Fruit fly (Drosophila melanogaster) whole organism, embryonic: ENCODE measurements around the gene LysRS.

Experiments used
- Asciz ChIP-seq: fragments of 200-800 bp; sonication (Bioruptor generic); optimal IDR thresholded peaks from 2 replicates; lab custom pipeline; 2017; ENCODE audit warnings: missing biosample characterization, mild to moderate bottlenecking, missing genetic modification characterization, missing genetic modification reagents
- Atf3 ChIP-seq: fragments of 200-800 bp; sonication (Bioruptor generic); optimal IDR thresholded peaks from 3 replicates; lab custom pipeline; 2016; ENCODE audit warnings: missing biosample characterization, missing genetic modification characterization
- CG10654 ChIP-seq: fragments of 200-800 bp; sonication (Bioruptor generic); optimal IDR thresholded peaks from 2 replicates; lab custom pipeline; 2016; ENCODE audit warnings: missing biosample characterization, missing genetic modification characterization
- CG10979 ChIP-seq: fragments of 200-800 bp; sonication (Bioruptor generic); optimal IDR thresholded peaks from 2 replicates; lab custom pipeline; 2018; ENCODE audit warnings: missing biosample characterization, mild to moderate bottlenecking, missing genetic modification characterization, moderate library complexity
- CG13424 ChIP-seq: fragments of 200-800 bp; sonication (Bioruptor generic); optimal IDR thresholded peaks from 2 replicates; lab custom pipeline; 2019; ENCODE audit warnings: missing biosample characterization, mild to moderate bottlenecking, missing genetic modification characterization, moderate library complexity
- CG16813 ChIP-seq: fragments of 200-800 bp; sonication (Bioruptor generic); IDR thresholded peaks from 3 replicates; pipeline ENCODE4 v1.3.6; 2022; ENCODE audit warnings: missing biosample characterization, missing genetic modification characterization; ENCODE audit not compliant: partially characterized antibody
- CG17385 ChIP-seq: fragments of 200-800 bp; sonication (Bioruptor generic); optimal IDR thresholded peaks from 3 replicates; lab custom pipeline; 2018; ENCODE audit warnings: missing biosample characterization, mild to moderate bottlenecking, missing genetic modification characterization
- CG17568 ChIP-seq: fragments of 200-800 bp; sonication (Bioruptor generic); optimal IDR thresholded peaks from 2 replicates; lab custom pipeline; 2018; ENCODE audit warnings: missing biosample characterization, mild to moderate bottlenecking, missing genetic modification characterization, moderate library complexity
- CG2889 ChIP-seq: fragments of 200-800 bp; sonication (Bioruptor generic); IDR thresholded peaks from 3 replicates; pipeline ENCODE4 v1.3.6; 2022; ENCODE audit warnings: missing biosample characterization, missing genetic modification characterization
- CG4707 ChIP-seq: fragments of 200-800 bp; sonication (Bioruptor generic); optimal IDR thresholded peaks from 2 replicates; lab custom pipeline; 2018; ENCODE audit warnings: missing biosample characterization, mild to moderate bottlenecking, missing genetic modification characterization, moderate library complexity
- CG7745 ChIP-seq: fragments of 200-800 bp; sonication (Bioruptor generic); optimal IDR thresholded peaks from 2 replicates; lab custom pipeline; 2018; ENCODE audit warnings: missing biosample characterization, mild to moderate bottlenecking, missing genetic modification characterization, moderate library complexity
- CG7963 ChIP-seq: fragments of 200-800 bp; sonication (Bioruptor generic); IDR thresholded peaks from 3 replicates; pipeline ENCODE4 v1.3.6; 2022; ENCODE audit warnings: missing biosample characterization, missing genetic modification characterization; ENCODE audit not compliant: partially characterized antibody
- CG8388 ChIP-seq: fragments of 200-800 bp; sonication (Bioruptor generic); optimal IDR thresholded peaks from 2 replicates; lab custom pipeline; 2019; ENCODE audit warnings: missing biosample characterization, mild to moderate bottlenecking, missing genetic modification characterization, moderate library complexity
- CG8924 ChIP-seq: fragments of 200-800 bp; optimal IDR thresholded peaks from 3 replicates; lab custom pipeline; 2019; ENCODE audit warnings: missing biosample characterization, mild to moderate bottlenecking, missing genetic modification characterization, moderate library complexity
- CG9609 ChIP-seq: fragments of 200-800 bp; sonication (Bioruptor generic); optimal IDR thresholded peaks from 3 replicates; lab custom pipeline; 2016; ENCODE audit warnings: missing biosample characterization, missing genetic modification characterization
- CoRest ChIP-seq: fragments of 200-800 bp; sonication (Bioruptor generic); optimal IDR thresholded peaks from 3 replicates; lab custom pipeline; 2018; ENCODE audit warnings: missing biosample characterization, mild to moderate bottlenecking, missing genetic modification characterization, moderate library complexity
- CrebB ChIP-seq: fragments of 200-800 bp; sonication (Bioruptor generic); optimal IDR thresholded peaks from 3 replicates; lab custom pipeline; 2018; ENCODE audit warnings: missing biosample characterization, mild to moderate bottlenecking, missing genetic modification characterization
- Dip3 ChIP-seq: fragments of 200-800 bp; sonication (Bioruptor generic); optimal IDR thresholded peaks from 3 replicates; lab custom pipeline; 2016; ENCODE audit warnings: missing biosample characterization, missing genetic modification characterization
- Doc2 ChIP-seq: fragments of 200-800 bp; sonication (Bioruptor generic); IDR thresholded peaks from 2 replicates; pipeline ENCODE4 v1.3.6; 2022; ENCODE audit warnings: missing biosample characterization, missing genetic modification characterization
- E2f2 ChIP-seq: fragments of 200-800 bp; sonication (Bioruptor generic); IDR thresholded peaks from 2 replicates; pipeline ENCODE4 v1.3.6; 2022; ENCODE audit warnings: missing biosample characterization, missing genetic modification characterization
- Gug ChIP-seq: fragments of 200-800 bp; sonication (Bioruptor generic); IDR thresholded peaks from 4 replicates; pipeline ENCODE4 v1.3.6; 2022; ENCODE audit warnings: missing biosample characterization, missing genetic modification characterization
- HLH4C ChIP-seq: fragments of 200-800 bp; sonication (Bioruptor generic); IDR thresholded peaks from 3 replicates; pipeline ENCODE4 v1.3.6; 2022; ENCODE audit warnings: missing biosample characterization, missing genetic modification characterization; ENCODE audit not compliant: partially characterized antibody
- Hey ChIP-seq: fragments of 200-800 bp; sonication (Bioruptor generic); optimal IDR thresholded peaks from 3 replicates; lab custom pipeline; 2018; ENCODE audit warnings: missing biosample characterization, mild to moderate bottlenecking, missing genetic modification characterization
- Kr ChIP-seq: fragments of 200-800 bp; sonication (Bioruptor generic); optimal IDR thresholded peaks from 2 replicates; lab custom pipeline; 2017; ENCODE audit warnings: missing biosample characterization, mild to moderate bottlenecking, missing genetic modification characterization
- Nf-YC ChIP-seq: fragments of 200-800 bp; optimal IDR thresholded peaks from 3 replicates; lab custom pipeline; 2019; ENCODE audit warnings: missing biosample characterization, mild to moderate bottlenecking, missing genetic modification characterization, moderate library complexity
- Oaz ChIP-seq: fragments of 200-800 bp; sonication (Bioruptor generic); IDR thresholded peaks from 2 replicates; pipeline ENCODE4 v1.3.6; 2022; ENCODE audit warnings: missing biosample characterization, missing genetic modification characterization
- Ptx1 ChIP-seq: fragments of 200-800 bp; sonication (Bioruptor generic); IDR thresholded peaks from 2 replicates; pipeline ENCODE4 v1.3.6; 2022; ENCODE audit warnings: missing biosample characterization, missing genetic modification characterization
- Rx ChIP-seq: fragments of 200-800 bp; sonication (Bioruptor generic); IDR thresholded peaks from 2 replicates; pipeline ENCODE4 v1.3.6; 2022; ENCODE audit warnings: missing biosample characterization, missing genetic modification characterization
- Xbp1 ChIP-seq: fragments of 200-800 bp; sonication (Bioruptor generic); optimal IDR thresholded peaks from 3 replicates; lab custom pipeline; 2016; ENCODE audit warnings: missing biosample characterization, mild to moderate bottlenecking, missing genetic modification characterization
- cato ChIP-seq: fragments of 200-800 bp; sonication (Bioruptor generic); optimal IDR thresholded peaks from 2 replicates; lab custom pipeline; 2016; ENCODE audit warnings: missing biosample characterization, missing genetic modification characterization, borderline replicate concordance
- corto ChIP-seq: fragments of 200-800 bp; sonication (Bioruptor generic); optimal IDR thresholded peaks from 2 replicates; lab custom pipeline; 2016; ENCODE audit warnings: missing biosample characterization, mild to moderate bottlenecking, missing genetic modification characterization, moderate library complexity
- da ChIP-seq: fragments of 200-800 bp; sonication (Bioruptor generic); optimal IDR thresholded peaks from 2 replicates; lab custom pipeline; 2016; ENCODE audit warnings: missing biosample characterization, missing genetic modification characterization
- gcm ChIP-seq: fragments of 200-800 bp; sonication (Bioruptor generic); optimal IDR thresholded peaks from 2 replicates; lab custom pipeline; 2019; ENCODE audit warnings: missing biosample characterization, mild to moderate bottlenecking, missing genetic modification characterization, moderate library complexity
- hb ChIP-seq: fragments of 200-800 bp; sonication (Bioruptor generic); IDR thresholded peaks from 3 replicates; pipeline ENCODE4 v1.3.6; 2022; ENCODE audit warnings: missing biosample characterization, missing genetic modification characterization; ENCODE audit not compliant: partially characterized antibody
- lola ChIP-seq, 3 experiments: fragments of >200 bp in 2 of 3; fragments of 200-800 bp in 1 of 3; sonication (Bioruptor generic) in 1 of 3; optimal IDR thresholded peaks; 2 replicates each; lab custom pipeline; 2017 to 2019; ENCODE audit warnings: missing biosample characterization in 3 of 3, missing genetic modification characterization in 3 of 3, mild to moderate bottlenecking in 1 of 3, moderate library complexity in 1 of 3
- pan ChIP-seq, 4 experiments: fragments of >200 bp in 3 of 4; fragments of 200-800 bp in 1 of 4; sonication (Bioruptor generic) in 1 of 4; optimal IDR thresholded peaks in 3 of 4; IDR thresholded peaks in 1 of 4; 2 replicates each; pipeline versions ENCODE4 v1.3.6 to Lab custom; 2017 to 2022; ENCODE audit warnings: missing biosample characterization in 2 of 4, missing genetic modification characterization in 2 of 4, mixed read lengths in 1 of 4
- prd ChIP-seq, 3 experiments: fragments of >200 bp in 2 of 3; fragments of 200-800 bp in 1 of 3; sonication (Bioruptor generic) in 1 of 3; optimal IDR thresholded peaks in 2 of 3; IDR thresholded peaks in 1 of 3; 2 replicates in 2 of 3; 3 replicates in 1 of 3; pipeline versions ENCODE4 v1.3.6 to Lab custom; 2017 to 2022; ENCODE audit warnings: missing biosample characterization in 1 of 3, missing genetic modification characterization in 1 of 3
- psq ChIP-seq: fragments of 200-800 bp; sonication (Bioruptor generic); optimal IDR thresholded peaks from 2 replicates; lab custom pipeline; 2017; ENCODE audit warnings: missing biosample characterization, missing genetic modification characterization
- pzg ChIP-seq: fragments of 200-800 bp; sonication (Bioruptor generic); optimal IDR thresholded peaks from 3 replicates; lab custom pipeline; 2018; ENCODE audit warnings: missing biosample characterization, mild to moderate bottlenecking, missing genetic modification characterization, moderate library complexity
- sc ChIP-seq, 3 experiments: fragments of >200 bp in 2 of 3; fragments of 200-800 bp in 1 of 3; sonication (Bioruptor generic) in 1 of 3; optimal IDR thresholded peaks; 2 replicates in 2 of 3; 3 replicates in 1 of 3; lab custom pipeline; 2017; ENCODE audit warnings: mild to moderate bottlenecking in 1 of 3, missing biosample characterization in 1 of 3, missing genetic modification characterization in 1 of 3, missing genetic modification reagents in 1 of 3
- sens ChIP-seq: fragments of 200-800 bp; sonication (Bioruptor generic); peaks from one replicate; lab custom pipeline; 2016; ENCODE audit warnings: missing biosample characterization, missing genetic modification characterization
- sob ChIP-seq: fragments of 200-800 bp; sonication (Bioruptor generic); IDR thresholded peaks from 2 replicates; pipeline ENCODE4 v1.3.6; 2022; ENCODE audit warnings: missing biosample characterization, missing genetic modification characterization
- sr ChIP-seq: fragments of 200-800 bp; sonication (Bioruptor generic); IDR thresholded peaks from 3 replicates; pipeline ENCODE4 v1.3.6; 2022; ENCODE audit warnings: missing biosample characterization, missing genetic modification characterization
- ssp ChIP-seq: fragments of 200-800 bp; sonication (Bioruptor generic); IDR thresholded peaks from 2 replicates; pipeline ENCODE4 v1.3.6; 2022; ENCODE audit warnings: missing biosample characterization, missing genetic modification characterization
- unc-4 ChIP-seq: fragments of 200-800 bp; sonication (Bioruptor generic); IDR thresholded peaks from 2 replicates; pipeline ENCODE4 v1.3.6; 2022; ENCODE audit warnings: missing biosample characterization, missing genetic modification characterization; ENCODE audit not compliant: partially characterized antibody
- vvl ChIP-seq: fragments of 200-800 bp; sonication (Bioruptor generic); IDR thresholded peaks from 2 replicates; pipeline ENCODE4 v1.3.6; 2022; ENCODE audit warnings: missing biosample characterization, missing genetic modification characterization
- wdn ChIP-seq: fragments of 200-800 bp; sonication (Bioruptor generic); IDR thresholded peaks from 2 replicates; pipeline ENCODE4 v1.3.6; 2022; ENCODE audit warnings: missing biosample characterization, missing genetic modification characterization
- wor ChIP-seq: fragments of 200-800 bp; sonication (Bioruptor generic); IDR thresholded peaks from 2 replicates; pipeline ENCODE4 v1.3.6; 2022; ENCODE audit warnings: missing biosample characterization, missing genetic modification characterization
- yki ChIP-seq: fragments of >200 bp; optimal IDR thresholded peaks from 3 replicates; lab custom pipeline; 2018

The LysRS gene

dm6 chrX:9638927-9639420 is 30.3 kb upstream of the LysRS start (continued):
- TF ChIP-seq Xbp1 (GFP tag; lab: Kevin White, UChicago) (no peak), Ptx1 (no peak), CG16813 (GFP tag; lab: Robert Waterston, UW) (peak; percentile 26; the same call in 1 of the 3 replicates), Oaz (GFP tag; lab: Robert Waterston, UW) (no peak), gcm (no peak), Nf-YC (no peak), cato (GFP tag; lab: Kevin White, UChicago) (no peak), CG17385 (no peak), CG7963 (GFP tag; lab: Robert Waterston, UW) (no peak), CG8388 (GFP tag; lab: Kevin White, UChicago) (no peak), CoRest (tag; lab: Kevin White, UChicago) (no peak), CG17568 (GFP tag; lab: Kevin White, UChicago) (no peak), yki (lab: Kevin White, UChicago) (peak; percentile 9), pzg (GFP tag; lab: Kevin White, UChicago) (peak; percentile 4), HLH4C (GFP tag; lab: Robert Waterston, UW) (no peak), Doc2 (GFP tag; lab: Robert Waterston, UW) (no peak), corto (GFP tag; lab: Kevin White, UChicago) (no peak), Hey (tag; lab: Kevin White, UChicago) (no peak), CG8924 (tag; lab: Kevin White, UChicago) (no peak), ssp (GFP tag; lab: Robert Waterston, UW) (no peak), pan (optimal IDR thresholded peaks at IDR 0.05; lab: Kevin White, UChicago) (no peak), pan (GFP tag; optimal IDR thresholded peaks at IDR 0.05 in 1 of 2, IDR thresholded peaks at IDR 0.05 in 1 of 2) (no peak), E2f2 (GFP tag; lab: Robert Waterston, UW) (no peak), psq (GFP tag; lab: Kevin White, UChicago) (no peak), unc-4 (GFP tag; lab: Robert Waterston, UW) (no peak), hb (GFP tag; lab: Robert Waterston, UW) (no peak), CrebB (tag; lab: Kevin White, UChicago) (no peak), wdn (GFP tag; lab: Robert Waterston, UW) (no peak), CG10654 (GFP tag; lab: Kevin White, UChicago) (no peak), sr (GFP tag; lab: Robert Waterston, UW) (no peak), Kr (GFP tag; lab: Kevin White, UChicago) (no peak), CG2889 (no peak), Dip3 (no peak), CG13424 (tag; lab: Kevin White, UChicago) (no peak), Gug (GFP tag; lab: Robert Waterston, UW) (no peak), CG7745 (tag; lab: Kevin White, UChicago) (no peak), CG9609 (GFP tag; lab: Kevin White, UChicago) (no peak), lola (GFP tag; optimal IDR thresholded peaks at IDR 0.05; lab: Kevin White, UChicago) (no peak), Rx (GFP tag; lab: Robert Waterston, UW) (no peak), prd (optimal IDR thresholded peaks at IDR 0.05; lab: Kevin White, UChicago) (no peak), prd (GFP tag; IDR thresholded peaks at IDR 0.05; lab: Robert Waterston, UW) (no peak), CG10979 (tag; lab: Kevin White, UChicago) (no peak), CG4707 (GFP tag; lab: Kevin White, UChicago) (no peak), da (GFP tag; lab: Kevin White, UChicago) (no peak), sob (GFP tag; lab: Robert Waterston, UW) (0 out of 2 replicates have a peak, but pooled peaks have one; percentile 7), Atf3 (GFP tag; lab: Kevin White, UChicago) (no peak), wor (GFP tag; lab: Robert Waterston, UW) (no peak), sens (no peak), vvl (GFP tag; lab: Robert Waterston, UW) (no peak), sc (optimal IDR thresholded peaks at IDR 0.05; lab: Kevin White, UChicago) (no peak), sc (GFP tag; optimal IDR thresholded peaks at IDR 0.05; lab: Kevin White, UChicago) (no peak), Asciz (no peak)
